Worm (Caenorhabditis elegans): ENCODE measurements around the gene decr-1.1.

Gene decr-1.1

DNA sequence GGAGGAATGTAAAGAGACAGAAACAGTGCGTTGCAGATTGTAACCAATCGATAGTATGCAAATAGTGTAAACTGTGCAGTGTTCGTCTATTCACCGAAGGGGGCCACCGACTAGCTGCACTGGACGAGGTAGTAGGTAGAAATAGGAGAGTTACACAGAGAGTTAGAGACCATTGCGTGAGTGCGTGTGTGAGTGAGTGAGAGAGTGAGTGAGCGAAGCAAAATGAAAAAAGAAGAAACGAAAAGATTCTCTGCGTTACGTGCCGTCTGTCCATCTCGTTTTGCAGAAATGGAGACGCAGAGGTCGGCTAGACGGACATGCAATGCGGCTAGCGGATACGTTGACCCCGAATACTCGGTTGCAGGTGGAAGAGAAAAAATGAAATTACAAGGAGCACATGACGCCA, 26.3 kb downstream of the decr-1.1 start (continued):
- no peak for TF ChIP-seq eyg-1 (tag; optimal IDR thresholded peaks at IDR 0.05)
- TF ChIP-seq unc-55 (GFP tag; optimal IDR thresholded peaks at IDR 0.05): peak; percentile 36
- TF ChIP-seq madf-2 (tag; optimal IDR thresholded peaks at IDR 0.05): no peak
- peak; percentile 79 for TF ChIP-seq nfya-1 (tag; optimal IDR thresholded peaks at IDR 0.05)
- no peak for TF ChIP-seq K09A11.1 (tag; optimal IDR thresholded peaks at IDR 0.05; ENCODE audit: insufficient read depth)
- TF ChIP-seq ceh-18 (tag; optimal IDR thresholded peaks at IDR 0.05): peak; percentile 72
- no peak for TF ChIP-seq ceh-45 (GFP tag; IDR thresholded peaks at IDR 0.05)
- TF ChIP-seq ahr-1 (tag; optimal IDR thresholded peaks at IDR 0.05): no peak
- TF ChIP-seq rnt-1 (tag; optimal IDR thresholded peaks at IDR 0.05): peak; percentile 39
- no peak for TF ChIP-seq pat-9 (tag; optimal IDR thresholded peaks at IDR 0.05)
- peak; percentile 59 for TF ChIP-seq hlh-30 (tag; optimal IDR thresholded peaks at IDR 0.05; ENCODE audit: insufficient read depth)
- TF ChIP-seq pros-1 (tag; optimal IDR thresholded peaks at IDR 0.05): peak; percentile 49
- TF ChIP-seq ets-4 (tag; optimal IDR thresholded peaks at IDR 0.05): no peak
- peak; percentile 50 for TF ChIP-seq syd-9 (tag; optimal IDR thresholded peaks at IDR 0.05)
- TF ChIP-seq zip-5 (tag; optimal IDR thresholded peaks at IDR 0.05): no peak
- TF ChIP-seq C38D4.7 (GFP tag; optimal IDR thresholded peaks at IDR 0.05): no peak
- no peak for TF ChIP-seq C08G9.2 (tag; optimal IDR thresholded peaks at IDR 0.05)
- no peak for TF ChIP-seq nhr-11 (tag; optimal IDR thresholded peaks at IDR 0.05)
- peak; percentile 9 for TF ChIP-seq ceh-30 (tag; optimal IDR thresholded peaks at IDR 0.05)
- no peak for TF ChIP-seq che-1 (tag; optimal IDR thresholded peaks at IDR 0.05)
- TF ChIP-seq lim-6 (tag; optimal IDR thresholded peaks at IDR 0.05): no peak
- TF ChIP-seq pag-3 (tag; optimal IDR thresholded peaks at IDR 0.05; ENCODE audit: borderline replicate concordance): no peak
- TF ChIP-seq ceh-31 (tag; optimal IDR thresholded peaks at IDR 0.05): peak; percentile 77
- TF ChIP-seq tbx-2 (tag; optimal IDR thresholded peaks at IDR 0.05): peak; percentile 82

DNA sequence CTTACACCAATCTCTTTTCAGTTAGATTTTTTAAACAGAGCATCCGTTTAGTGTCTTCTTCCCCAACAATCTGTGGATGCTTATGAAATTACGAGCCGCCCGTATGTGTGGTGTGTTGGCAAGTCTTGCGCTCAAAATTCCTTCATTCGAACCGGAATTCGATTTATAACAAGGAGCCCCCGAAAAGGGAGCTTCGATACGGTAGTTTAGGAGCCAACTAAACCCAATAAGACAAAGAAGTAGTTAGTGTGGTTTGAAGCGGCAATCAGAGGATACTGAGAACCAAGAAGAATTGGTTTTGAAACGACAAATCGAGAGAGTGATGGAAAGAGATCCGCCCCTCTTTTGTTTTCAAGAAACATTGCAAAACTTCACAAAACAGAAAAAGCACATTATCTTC, 30.1 kb downstream of the decr-1.1 start:
- TF ChIP-seq unc-42 (tag; optimal IDR thresholded peaks at IDR 0.05): peak; percentile 68
- TF ChIP-seq unc-55 (GFP tag; optimal IDR thresholded peaks at IDR 0.05): no peak

DNA sequence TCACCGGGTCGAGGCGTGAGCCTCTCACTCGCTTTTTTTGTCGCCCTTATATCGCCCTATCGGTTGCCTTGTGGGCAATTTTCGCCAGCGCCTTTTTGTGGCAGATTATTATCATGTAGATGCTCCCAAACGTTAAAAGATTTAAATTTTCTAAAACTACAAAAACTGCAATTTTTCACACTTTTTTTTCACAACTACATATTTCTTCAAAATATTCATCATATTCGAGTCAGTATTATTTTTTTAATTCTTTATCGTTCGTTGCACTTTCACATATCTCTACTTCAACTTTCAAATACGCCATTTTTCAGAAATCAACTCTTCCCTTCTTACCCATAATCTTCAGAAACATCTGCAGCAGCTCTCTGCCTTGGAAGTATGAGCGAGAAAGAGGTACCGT, 30.7 kb downstream of the decr-1.1 start, which contains the start of gene ceh-24:
Gene ceh-24, plus strand, starts transcription at position 301 of the 400 bp plus-strand sequence.
- no peak for TF ChIP-seq K02D7.2 (tag; optimal IDR thresholded peaks at IDR 0.05)
- no peak for TF ChIP-seq ttx-3 (tag; optimal IDR thresholded peaks at IDR 0.05)
- TF ChIP-seq hlh-30 (tag; optimal IDR thresholded peaks at IDR 0.05; ENCODE audit: insufficient read depth): no peak
- no peak for TF ChIP-seq ceh-48 (tag; optimal IDR thresholded peaks at IDR 0.05)
- TF ChIP-seq pag-3 (tag; optimal IDR thresholded peaks at IDR 0.05; ENCODE audit: borderline replicate concordance): no peak
- no peak for TF ChIP-seq hlh-6 (tag; optimal IDR thresholded peaks at IDR 0.05)
- no peak for TF ChIP-seq ceh-24 (tag; optimal IDR thresholded peaks at IDR 0.05)

DNA sequence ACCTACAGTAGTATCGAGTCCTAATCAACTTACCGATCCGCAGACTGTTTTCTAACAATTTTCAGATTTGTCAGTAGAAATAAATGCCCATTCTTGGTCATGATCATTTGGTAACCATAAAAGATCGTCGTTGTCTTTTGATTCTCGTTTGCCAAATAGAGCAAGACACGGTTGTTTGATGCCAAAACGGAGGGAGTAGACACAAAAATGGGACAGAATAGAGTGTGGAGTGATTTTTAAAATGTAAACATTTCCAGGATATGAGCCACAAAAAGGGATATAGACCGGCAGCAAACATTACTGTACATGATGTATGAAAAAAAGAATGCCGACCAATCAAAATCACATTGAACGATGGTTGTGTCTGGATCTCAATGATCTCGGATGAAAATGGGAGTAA, 34.7 kb downstream of the decr-1.1 start, which contains the start of gene F55B12.2:
Gene F55B12.2, minus strand, starts transcription at position 101 of the 400 bp plus-strand sequence.
- no peak for TF ChIP-seq ceh-9 (tag; optimal IDR thresholded peaks at IDR 0.05)
- TF ChIP-seq ttx-3 (tag; optimal IDR thresholded peaks at IDR 0.05): no peak
- no peak for TF ChIP-seq ceh-31 (tag; optimal IDR thresholded peaks at IDR 0.05)
- no peak for TF ChIP-seq T23F11.4 (GFP tag; optimal IDR thresholded peaks at IDR 0.05)
- no peak for TF ChIP-seq nhr-232 (tag; optimal IDR thresholded peaks at IDR 0.05)
- no peak for TF ChIP-seq dve-1 (tag; optimal IDR thresholded peaks at IDR 0.05)
- no peak for TF ChIP-seq tbx-7 (tag; optimal IDR thresholded peaks at IDR 0.05)
- TF ChIP-seq nhr-11 (tag; optimal IDR thresholded peaks at IDR 0.05): no peak
- no peak for TF ChIP-seq ceh-19 (GFP tag; optimal IDR thresholded peaks at IDR 0.05)
- no peak for TF ChIP-seq pha-4 (tag; optimal IDR thresholded peaks at IDR 0.05)
- TF ChIP-seq ama-1 (optimal IDR thresholded peaks at IDR 0.05): no peak
- no peak for TF ChIP-seq sdc-2 (tag; optimal IDR thresholded peaks at IDR 0.05)
- no peak for TF ChIP-seq npax-4 (tag; optimal IDR thresholded peaks at IDR 0.05)
- TF ChIP-seq pha-2 (tag; optimal IDR thresholded peaks at IDR 0.05): no peak
- no peak for TF ChIP-seq fkh-10 (GFP tag; optimal IDR thresholded peaks at IDR 0.05)
- no peak for TF ChIP-seq hlh-30 (tag; optimal IDR thresholded peaks at IDR 0.05; ENCODE audit: insufficient read depth)
